Fruit fly (Drosophila melanogaster): ENCODE measurements around the gene pb.

pb gene

DNA sequence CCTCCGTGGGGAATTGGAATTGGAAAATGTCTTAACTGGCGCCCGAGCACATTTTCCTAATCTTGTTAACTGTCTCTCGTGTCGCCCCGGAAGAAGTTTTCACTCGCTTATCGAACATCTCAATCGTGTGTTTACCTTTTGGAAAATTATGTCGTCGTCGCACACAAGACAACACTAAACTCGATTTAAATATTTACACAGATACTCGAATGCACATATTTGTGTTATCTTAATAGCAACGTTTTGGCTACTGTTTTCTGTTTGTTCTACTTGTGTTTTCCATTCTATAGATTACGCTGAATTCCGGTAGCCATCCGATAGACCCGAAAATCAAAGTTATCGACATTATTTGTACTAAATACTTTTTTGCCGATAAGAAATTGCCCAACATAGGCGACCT is 74.6 kb downstream of the pb start (continued):
- no peak for TF ChIP-seq dysf (GFP tag; IDR thresholded peaks at IDR 0.05)
- TF ChIP-seq CG2129 (GFP tag; IDR thresholded peaks at IDR 0.05; ENCODE audit: partially characterized antibody) = no peak
- no peak for TF ChIP-seq CG14014 (GFP tag; IDR thresholded peaks at IDR 0.05)
- TF ChIP-seq Sin3A (optimal IDR thresholded peaks at IDR 0.05) = no peak
- TF ChIP-seq Side (GFP tag; optimal IDR thresholded peaks at IDR 0.05) = peak; percentile 33
- TF ChIP-seq CG8281 (tag; optimal IDR thresholded peaks at IDR 0.05) = no peak
- TF ChIP-seq Sry-β (GFP tag; optimal IDR thresholded peaks at IDR 0.05) = peak; percentile 10
- no peak for TF ChIP-seq CG6765 (GFP tag; optimal IDR thresholded peaks at IDR 0.05)
- no peak for TF ChIP-seq MESR4 (GFP tag; optimal IDR thresholded peaks at IDR 0.05)
- no peak for TF ChIP-seq Poxn (GFP tag; IDR thresholded peaks at IDR 0.05)
- no peak for TF ChIP-seq Gsc (GFP tag; IDR thresholded peaks at IDR 0.05)
- no peak for TF ChIP-seq CG11695 (GFP tag; IDR thresholded peaks at IDR 0.05)
- TF ChIP-seq Dbx (GFP tag; IDR thresholded peaks at IDR 0.05) = no peak
- TF ChIP-seq zf30C (GFP tag; optimal IDR thresholded peaks at IDR 0.05) = no peak
- peak; percentile 1 for TF ChIP-seq CrebB (tag; optimal IDR thresholded peaks at IDR 0.05)
- TF ChIP-seq ind (GFP tag; optimal IDR thresholded peaks at IDR 0.05) = no peak
- no peak for TF ChIP-seq CG30403 (GFP tag; optimal IDR thresholded peaks at IDR 0.05)
- no peak for TF ChIP-seq Lpt (GFP tag; optimal IDR thresholded peaks at IDR 0.05)
- no peak for TF ChIP-seq peb (GFP tag; IDR thresholded peaks at IDR 0.05)
- no peak for TF ChIP-seq Aef1 (GFP tag; IDR thresholded peaks at IDR 0.05)
- TF ChIP-seq CG8290 (GFP tag; optimal IDR thresholded peaks at IDR 0.05) = peak; percentile 23
- TF ChIP-seq CG8290 (tag; optimal IDR thresholded peaks at IDR 0.05) = peak in 1 of 2 experiments; percentile 57
- no peak for TF ChIP-seq sqz (GFP tag; optimal IDR thresholded peaks at IDR 0.05)
- no peak for TF ChIP-seq CG12299 (tag; optimal IDR thresholded peaks at IDR 0.05)
- TF ChIP-seq h (optimal IDR thresholded peaks at IDR 0.05) = no peak
- no peak for TF ChIP-seq CG34376 (GFP tag; optimal IDR thresholded peaks at IDR 0.05)
- TF ChIP-seq CG30431 (GFP tag; optimal IDR thresholded peaks at IDR 0.05) = no peak
- peak; percentile 46 for TF ChIP-seq nerfin-1 (tag; optimal IDR thresholded peaks at IDR 0.05)
- TF ChIP-seq CG42726 (GFP tag; IDR thresholded peaks at IDR 0.05; ENCODE audit: partially characterized antibody) = no peak
- no peak for TF ChIP-seq gce (GFP tag; IDR thresholded peaks at IDR 0.05)
- no peak for TF ChIP-seq Gug (GFP tag; IDR thresholded peaks at IDR 0.05)
- TF ChIP-seq CG13287 (GFP tag; IDR thresholded peaks at IDR 0.05; ENCODE audit: partially characterized antibody) = no peak
- TF ChIP-seq CG4404 (GFP tag; IDR thresholded peaks at IDR 0.05) = no peak
- no peak for TF ChIP-seq nau (GFP tag; optimal IDR thresholded peaks at IDR 0.05)
- no peak for TF ChIP-seq seq (GFP tag; IDR thresholded peaks at IDR 0.05)
- peak; percentile 98 for TF ChIP-seq fd102C (GFP tag; optimal IDR thresholded peaks at IDR 0.05)
- TF ChIP-seq abd-A (tag; optimal IDR thresholded peaks at IDR 0.05) = no peak
- TF ChIP-seq NFAT (GFP tag; IDR thresholded peaks at IDR 0.05) = no peak
- TF ChIP-seq CG4282 (GFP tag; optimal IDR thresholded peaks at IDR 0.05) = no peak
- TF ChIP-seq Hr39 (optimal IDR thresholded peaks at IDR 0.05) = no peak
- TF ChIP-seq CG10565 (GFP tag; optimal IDR thresholded peaks at IDR 0.05) = no peak
- no peak for TF ChIP-seq knrl (GFP tag; IDR thresholded peaks at IDR 0.05; ENCODE audit: partially characterized antibody)
- no peak for TF ChIP-seq CG6654 (GFP tag; optimal IDR thresholded peaks at IDR 0.05)
- TF ChIP-seq CG15073 (GFP tag; optimal IDR thresholded peaks at IDR 0.05) = no peak
- no peak for TF ChIP-seq Dll (GFP tag; IDR thresholded peaks at IDR 0.05; ENCODE audit: partially characterized antibody)
- no peak for TF ChIP-seq Dip2 (GFP tag; IDR thresholded peaks at IDR 0.05)
- no peak for TF ChIP-seq bowl (GFP tag; IDR thresholded peaks at IDR 0.05)
- no peak for TF ChIP-seq CG4854 (GFP tag; optimal IDR thresholded peaks at IDR 0.05)
- no peak for TF ChIP-seq CG7372 (GFP tag; IDR thresholded peaks at IDR 0.05)
- peak; percentile 7 for TF ChIP-seq CG8388 (GFP tag; optimal IDR thresholded peaks at IDR 0.05)
- TF ChIP-seq chm (GFP tag; IDR thresholded peaks at IDR 0.05) = peak; percentile 12; the same call in 1 of the 2 replicates
- no peak for TF ChIP-seq lmd (GFP tag; IDR thresholded peaks at IDR 0.05)
- no peak for TF ChIP-seq slp2 (GFP tag; optimal IDR thresholded peaks at IDR 0.05)
- no peak for TF ChIP-seq Fer3 (tag; optimal IDR thresholded peaks at IDR 0.05)

All from whole organism, embryonic.